Worm (Caenorhabditis elegans) whole organism, L1 larva: ENCODE measurements around the gene F26F4.6.

ENCODE experiments used
- C04F5.9 ChIP-seq: sonication (generic microtip); optimal IDR thresholded peaks from 2 replicates; lab custom pipeline; 2016; ENCODE audit warnings: missing genetic modification characterization, missing compliant biosample characterization
- C16A3.4 ChIP-seq: fragments of 150-350 bp; optimal IDR thresholded peaks from 2 replicates; lab custom pipeline; 2014; ENCODE audit warnings: missing biosample characterization, missing genetic modification characterization
- C34B4.2 ChIP-seq: sonication (generic microtip); optimal IDR thresholded peaks from 2 replicates; lab custom pipeline; 2017; ENCODE audit warnings: mild to moderate bottlenecking, missing genetic modification characterization, missing compliant biosample characterization
- F16B12.6 ChIP-seq: fragments of 150-350 bp; optimal IDR thresholded peaks from 2 replicates; lab custom pipeline; 2014; ENCODE audit warnings: missing biosample characterization, missing genetic modification characterization
- aha-1 ChIP-seq: fragments of 150-350 bp; optimal IDR thresholded peaks from 2 replicates; lab custom pipeline; 2014; ENCODE audit warnings: missing biosample characterization, missing genetic modification characterization
- aly-2 ChIP-seq: fragments of 150-350 bp; optimal IDR thresholded peaks from 2 replicates; lab custom pipeline; 2014; ENCODE audit warnings: missing biosample characterization, missing genetic modification characterization
- ceh-8 ChIP-seq: fragments of 200-800 bp; sonication (Bioruptor generic); optimal IDR thresholded peaks from 2 replicates; lab custom pipeline; 2018; ENCODE audit warnings: mild to moderate bottlenecking, missing genetic modification characterization, moderate library complexity, missing compliant biosample characterization
- ceh-88 ChIP-seq: fragments of 200-800 bp; sonication (Bioruptor generic); IDR thresholded peaks from 2 replicates; pipeline ENCODE4 v1.3.6; 2022; ENCODE audit warnings: missing genetic modification characterization, missing compliant biosample characterization
- ces-1 ChIP-seq: fragments of 150-350 bp; optimal IDR thresholded peaks from 2 replicates; lab custom pipeline; 2014; ENCODE audit warnings: missing biosample characterization, missing genetic modification reagents, missing genetic modification characterization
- dsc-1 ChIP-seq: sonication (generic microtip); optimal IDR thresholded peaks from 2 replicates; lab custom pipeline; 2016; ENCODE audit warnings: mild to moderate bottlenecking, missing genetic modification characterization, missing compliant biosample characterization
- efl-3 ChIP-seq: fragments of 200-800 bp; sonication (Bioruptor generic); optimal IDR thresholded peaks from 2 replicates; lab custom pipeline; 2018; ENCODE audit warnings: mild to moderate bottlenecking, missing genetic modification characterization, missing compliant biosample characterization
- grh-1 ChIP-seq: fragments of 200-800 bp; sonication (Bioruptor generic); IDR thresholded peaks from 2 replicates; pipeline ENCODE4 v1.3.6; 2022; ENCODE audit warnings: missing genetic modification reagents, missing genetic modification characterization, missing compliant biosample characterization
- hlh-17 ChIP-seq: fragments of 200-800 bp; sonication (Bioruptor generic); optimal IDR thresholded peaks from 2 replicates; lab custom pipeline; 2018; ENCODE audit warnings: missing genetic modification characterization, mild to moderate bottlenecking, missing compliant biosample characterization, moderate library complexity, borderline replicate concordance
- hlh-4 ChIP-seq: sonication (generic microtip); optimal IDR thresholded peaks from 2 replicates; lab custom pipeline; 2016; ENCODE audit warnings: mild to moderate bottlenecking, missing genetic modification characterization, missing compliant biosample characterization
- lin-39 ChIP-seq: fragments of 150-350 bp; optimal IDR thresholded peaks from 2 replicates; lab custom pipeline; 2014; ENCODE audit warnings: missing biosample characterization, missing genetic modification reagents, missing genetic modification characterization
- lir-3 ChIP-seq: sonication (generic microtip); optimal IDR thresholded peaks from 2 replicates; lab custom pipeline; 2016; ENCODE audit warnings: mild to moderate bottlenecking, missing genetic modification characterization, moderate library complexity, missing compliant biosample characterization; ENCODE audit not compliant: poor library complexity
- lsy-2 ChIP-seq, 2 experiments: fragments of 150-350 bp; optimal IDR thresholded peaks; 2 replicates each; lab custom pipeline; 2014; ENCODE audit warnings: missing biosample characterization in 2 of 2, missing genetic modification characterization in 2 of 2
- mdl-1 ChIP-seq, 2 experiments: fragments of 150-350 bp; optimal IDR thresholded peaks; 2 replicates each; lab custom pipeline; 2014 to 2017; ENCODE audit warnings: missing biosample characterization in 2 of 2, missing genetic modification characterization in 2 of 2, inconsistent platforms in 1 of 2
- mef-2 ChIP-seq: fragments of 150-350 bp; optimal IDR thresholded peaks from 2 replicates; lab custom pipeline; 2014; ENCODE audit warnings: missing biosample characterization, missing genetic modification characterization
- mep-1 ChIP-seq: fragments of 150-350 bp; optimal IDR thresholded peaks from 2 replicates; lab custom pipeline; 2014; ENCODE audit warnings: missing biosample characterization, missing genetic modification characterization
- nhr-12 ChIP-seq: sonication (generic microtip); optimal IDR thresholded peaks from 2 replicates; lab custom pipeline; 2017; ENCODE audit warnings: missing biosample characterization, missing genetic modification characterization
- nhr-20 ChIP-seq: sonication (generic microtip); optimal IDR thresholded peaks from 2 replicates; lab custom pipeline; 2016; ENCODE audit warnings: mild to moderate bottlenecking, missing genetic modification characterization, missing compliant biosample characterization
- nhr-237 ChIP-seq: fragments of 150-350 bp; optimal IDR thresholded peaks from 2 replicates; lab custom pipeline; 2014; ENCODE audit warnings: missing biosample characterization, missing genetic modification characterization
- nhr-28 ChIP-seq: fragments of 150-350 bp; optimal IDR thresholded peaks from 2 replicates; lab custom pipeline; 2014; ENCODE audit warnings: missing biosample characterization, missing genetic modification characterization
- nhr-71 ChIP-seq: sonication (generic microtip); optimal IDR thresholded peaks from 2 replicates; lab custom pipeline; 2016; ENCODE audit warnings: mild to moderate bottlenecking, missing genetic modification characterization, moderate library complexity, missing compliant biosample characterization
- nhr-85 ChIP-seq: sonication (generic microtip); peaks from one replicate; lab custom pipeline; 2016; ENCODE audit warnings: missing genetic modification characterization, inconsistent platforms, missing compliant biosample characterization
- nhr-90 ChIP-seq: sonication (generic microtip); optimal IDR thresholded peaks from 2 replicates; lab custom pipeline; 2016; ENCODE audit warnings: mild to moderate bottlenecking, missing genetic modification characterization, missing compliant biosample characterization; ENCODE audit not compliant: poor library complexity
- pag-3 ChIP-seq: sonication (generic microtip); optimal IDR thresholded peaks from 2 replicates; lab custom pipeline; 2017; ENCODE audit warnings: missing genetic modification characterization, mild to moderate bottlenecking, missing compliant biosample characterization, antibody characterized with exemption, borderline replicate concordance; ENCODE audit not compliant: insufficient read depth
- pqm-1 ChIP-seq: sonication (generic microtip); optimal IDR thresholded peaks from 3 replicates; lab custom pipeline; 2017; ENCODE audit warnings: missing biosample characterization, missing genetic modification characterization
- skn-1 ChIP-seq: fragments of 150-350 bp; optimal IDR thresholded peaks from 2 replicates; lab custom pipeline; 2014; ENCODE audit warnings: missing biosample characterization, missing genetic modification characterization
- snpc-4 ChIP-seq: fragments of 150-350 bp; optimal IDR thresholded peaks from 2 replicates; lab custom pipeline; 2014; ENCODE audit warnings: missing biosample characterization, missing genetic modification characterization
- sox-4 ChIP-seq: sonication (generic microtip); optimal IDR thresholded peaks from 2 replicates; lab custom pipeline; 2016; ENCODE audit warnings: missing genetic modification characterization, missing compliant biosample characterization
- tbx-2 ChIP-seq: sonication (generic microtip); optimal IDR thresholded peaks from 2 replicates; lab custom pipeline; 2016; ENCODE audit warnings: missing genetic modification characterization, missing compliant biosample characterization
- unc-130 ChIP-seq: fragments of 150-350 bp; optimal IDR thresholded peaks from 2 replicates; lab custom pipeline; 2017; ENCODE audit warnings: missing biosample characterization, missing genetic modification characterization, inconsistent platforms
- unc-30 ChIP-seq: sonication (generic microtip); optimal IDR thresholded peaks from 2 replicates; lab custom pipeline; 2017; ENCODE audit warnings: missing biosample characterization, missing genetic modification characterization
- unc-86 ChIP-seq: sonication (generic microtip); optimal IDR thresholded peaks from 2 replicates; lab custom pipeline; 2016; ENCODE audit warnings: missing genetic modification characterization, missing compliant biosample characterization
- unc-98 ChIP-seq: fragments of 200-800 bp; sonication (Bioruptor generic); IDR thresholded peaks from 2 replicates; pipeline ENCODE4 v1.3.6; 2022; ENCODE audit warnings: missing genetic modification characterization, missing compliant biosample characterization
- ztf-11 ChIP-seq, 2 experiments: sonication (generic microtip); optimal IDR thresholded peaks; 2 replicates each; lab custom pipeline; 2016 to 2017; ENCODE audit warnings: missing genetic modification characterization in 2 of 2, missing biosample characterization in 1 of 2, missing compliant biosample characterization in 1 of 2

F26F4.6 gene

DNA sequence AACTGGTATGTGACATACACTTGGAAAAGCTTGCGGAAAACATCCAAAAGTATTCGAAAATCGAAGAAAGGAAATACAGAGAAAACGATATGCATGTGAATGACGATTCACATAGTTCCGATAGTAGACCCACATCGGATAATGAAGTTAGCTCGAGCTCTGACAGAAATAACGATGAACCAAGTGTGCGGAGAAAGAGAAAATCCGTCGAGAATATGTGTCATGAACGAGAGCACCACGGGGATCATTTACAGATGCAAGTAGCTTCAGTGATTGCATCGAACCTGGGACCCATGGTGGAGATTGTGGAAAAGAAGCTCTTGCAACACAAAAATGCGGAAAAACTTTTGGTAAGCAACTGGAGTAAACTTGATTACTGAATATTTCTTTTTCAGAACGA lies 36.4 kb downstream of the F26F4.6 start:
- TF ChIP-seq nhr-71 (tag; lab: Kevin White, UChicago) (no peak), nhr-20 (tag; lab: Kevin White, UChicago) (no peak), ces-1 (GFP tag; lab: Kevin White, UChicago) (no peak), lin-39 (tag; lab: Kevin White, UChicago) (no peak), unc-98 (GFP tag; lab: Robert Waterston, UW) (no peak), hlh-17 (GFP tag; lab: Kevin White, UChicago) (no peak), dsc-1 (tag; lab: Kevin White, UChicago) (no peak), ztf-11 (tag; optimal IDR thresholded peaks at IDR 0.05; lab: Kevin White, UChicago) (no peak), tbx-2 (tag; lab: Kevin White, UChicago) (no peak), aly-2 (tag; lab: Kevin White, UChicago) (no peak), nhr-12 (tag; lab: Kevin White, UChicago) (no peak), unc-86 (tag; lab: Kevin White, UChicago) (no peak), aha-1 (tag; lab: Kevin White, UChicago) (no peak), hlh-4 (tag; lab: Kevin White, UChicago) (no peak), mef-2 (tag; lab: Kevin White, UChicago) (no peak), C16A3.4 (tag; lab: Kevin White, UChicago) (no peak)

DNA sequence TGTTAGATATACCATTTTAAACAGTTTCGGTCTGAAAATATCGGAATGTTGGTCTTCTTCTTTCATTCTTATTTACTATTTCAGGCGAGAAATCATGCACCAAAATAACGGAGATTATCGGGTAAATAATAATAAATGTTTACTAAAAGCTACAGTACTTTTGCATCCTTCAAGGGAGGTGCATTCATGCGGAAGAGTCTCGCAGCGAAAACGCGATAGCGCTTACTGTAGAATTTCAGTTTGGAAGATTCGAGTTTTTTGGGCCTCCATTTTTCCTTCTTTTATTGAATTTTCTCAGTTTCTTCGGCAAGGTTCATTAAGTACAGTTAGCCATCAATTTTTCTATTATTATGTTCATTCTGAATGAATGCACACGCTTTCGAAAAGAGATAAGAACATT lies 37.3 kb downstream of the F26F4.6 start, which contains the start of gene C35D10.7:
TSS of gene C35D10.7 (plus strand) at position 85 of the 400 bp plus-strand sequence.
- TF ChIP-seq nhr-28 (tag; lab: Kevin White, UChicago) (no peak), sox-4 (tag; lab: Kevin White, UChicago) (no peak), efl-3 (GFP tag; lab: Kevin White, UChicago) (no peak), mdl-1 (tag; optimal IDR thresholded peaks at IDR 0.05; lab: Kevin White, UChicago) (no peak), ceh-88 (GFP tag; lab: Robert Waterston, UW) (no peak), unc-30 (tag; lab: Kevin White, UChicago) (no peak), lin-39 (tag; lab: Kevin White, UChicago) (no peak), C16A3.4 (tag; lab: Kevin White, UChicago) (no peak), ceh-8 (GFP tag; lab: Kevin White, UChicago) (no peak), nhr-90 (tag; lab: Kevin White, UChicago) (no peak)

DNA sequence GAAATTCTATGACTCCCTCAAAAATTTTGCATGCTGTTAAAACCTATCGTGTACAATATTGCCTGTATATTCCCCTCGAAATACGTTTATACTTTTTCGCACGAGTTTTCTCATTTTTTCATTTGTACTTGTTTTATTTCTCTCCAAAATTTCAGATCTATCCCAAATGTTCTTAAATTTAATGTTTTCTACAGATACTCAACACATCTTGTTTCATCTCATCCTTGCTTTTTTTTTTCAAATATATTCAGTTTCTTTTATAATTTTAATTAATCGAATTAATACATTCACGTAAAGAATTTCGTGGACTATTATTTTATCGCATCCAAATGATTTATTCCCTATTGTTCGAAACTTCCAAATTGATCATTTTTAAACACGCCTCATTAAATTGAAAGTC lies 38.5 kb downstream of the F26F4.6 start, which contains the start of gene C35D10.8:
TSS of gene C35D10.8 (plus strand) at position 301 of the 400 bp plus-strand sequence.
- no peak for TF ChIP-seq nhr-237 (tag; lab: Kevin White, UChicago)
- TF ChIP-seq efl-3 (GFP tag; lab: Kevin White, UChicago): no peak
- no peak for TF ChIP-seq lsy-2 (tag; optimal IDR thresholded peaks at IDR 0.05; lab: Kevin White, UChicago)
- TF ChIP-seq C04F5.9 (tag; lab: Kevin White, UChicago): no peak
- TF ChIP-seq pqm-1 (tag; lab: Kevin White, UChicago): no peak
- TF ChIP-seq unc-86 (tag; lab: Kevin White, UChicago): no peak
- TF ChIP-seq F16B12.6 (tag; lab: Kevin White, UChicago): no peak
- no peak for TF ChIP-seq C34B4.2 (tag; lab: Kevin White, UChicago)
- no peak for TF ChIP-seq lir-3
- no peak for TF ChIP-seq skn-1 (tag; lab: Kevin White, UChicago)
- no peak for TF ChIP-seq aha-1 (tag; lab: Kevin White, UChicago)
- TF ChIP-seq mef-2 (tag; lab: Kevin White, UChicago): no peak
- TF ChIP-seq pag-3 (tag; lab: Kevin White, UChicago): no peak
- TF ChIP-seq snpc-4 (tag; lab: Kevin White, UChicago): no peak
- TF ChIP-seq nhr-85 (tag; lab: Kevin White, UChicago): no peak
- no peak for TF ChIP-seq nhr-28 (tag; lab: Kevin White, UChicago)
- no peak for TF ChIP-seq grh-1 (GFP tag; lab: Robert Waterston, UW)
- no peak for TF ChIP-seq unc-130
- no peak for TF ChIP-seq mep-1 (tag; lab: Kevin White, UChicago)
- no peak for TF ChIP-seq hlh-4 (tag; lab: Kevin White, UChicago)
